Worm (Caenorhabditis elegans) whole organism, L1 larva: ENCODE data around the gene srsx-13.

ENCODE experiments used
- C04F5.9 ChIP-seq: sonication (generic microtip); optimal IDR thresholded peaks from 2 replicates; lab custom pipeline; 2016; ENCODE audit warnings: missing genetic modification characterization, missing compliant biosample characterization
- C34B4.2 ChIP-seq: sonication (generic microtip); optimal IDR thresholded peaks from 2 replicates; lab custom pipeline; 2017; ENCODE audit warnings: mild to moderate bottlenecking, missing genetic modification characterization, missing compliant biosample characterization
- ama-1 ChIP-seq: fragments of 150-350 bp; optimal IDR thresholded peaks from 2 replicates; lab custom pipeline; 2014
- blmp-1 ChIP-seq: fragments of 150-350 bp; optimal IDR thresholded peaks from 2 replicates; lab custom pipeline; 2014; ENCODE audit warnings: missing biosample characterization, missing genetic modification characterization
- ceh-90 ChIP-seq: sonication (generic microtip); optimal IDR thresholded peaks from 2 replicates; lab custom pipeline; 2016; ENCODE audit warnings: missing genetic modification characterization, missing compliant biosample characterization
- ces-1 ChIP-seq: fragments of 150-350 bp; optimal IDR thresholded peaks from 2 replicates; lab custom pipeline; 2014; ENCODE audit warnings: missing biosample characterization, missing genetic modification reagents, missing genetic modification characterization
- dpl-1 ChIP-seq, 3 experiments: fragments of 150-350 bp in 2 of 3; sonication (generic microtip) in 1 of 3; optimal IDR thresholded peaks; 2 replicates each; lab custom pipeline; 2014 to 2017; ENCODE audit warnings: missing biosample characterization in 3 of 3, missing genetic modification characterization in 3 of 3, missing genetic modification reagents in 3 of 3
- dsc-1 ChIP-seq: sonication (generic microtip); optimal IDR thresholded peaks from 2 replicates; lab custom pipeline; 2016; ENCODE audit warnings: mild to moderate bottlenecking, missing genetic modification characterization, missing compliant biosample characterization
- efl-1 ChIP-seq, 4 experiments: fragments of 150-350 bp; optimal IDR thresholded peaks in 3 of 4; peaks in 1 of 4; 1 replicate in 1 of 4; 2 replicates in 3 of 4; lab custom pipeline; 2014; ENCODE audit warnings: missing biosample characterization in 2 of 4, missing genetic modification characterization in 2 of 4, missing genetic modification reagents in 2 of 4
- ets-5 ChIP-seq: fragments of 200-800 bp; sonication (Bioruptor generic); IDR thresholded peaks from 2 replicates; pipeline ENCODE4 v1.3.6; 2022; ENCODE audit warnings: missing genetic modification characterization, missing compliant biosample characterization
- fkh-8 ChIP-seq: sonication (generic microtip); optimal IDR thresholded peaks from 2 replicates; lab custom pipeline; 2016; ENCODE audit warnings: mild to moderate bottlenecking, missing genetic modification characterization, missing compliant biosample characterization
- irx-1 ChIP-seq: sonication (generic microtip); optimal IDR thresholded peaks from 2 replicates; lab custom pipeline; 2016; ENCODE audit warnings: missing genetic modification characterization, missing compliant biosample characterization
- lin-13 ChIP-seq: fragments of 150-350 bp; optimal IDR thresholded peaks from 2 replicates; lab custom pipeline; 2014; ENCODE audit warnings: missing biosample characterization, missing genetic modification reagents, missing genetic modification characterization
- lin-14 ChIP-seq: fragments of 200-800 bp; sonication (Bioruptor generic); optimal IDR thresholded peaks from 2 replicates; lab custom pipeline; 2018; ENCODE audit warnings: mild to moderate bottlenecking, missing genetic modification characterization, moderate library complexity, missing compliant biosample characterization
- lir-3 ChIP-seq: sonication (generic microtip); optimal IDR thresholded peaks from 2 replicates; lab custom pipeline; 2016; ENCODE audit warnings: mild to moderate bottlenecking, missing genetic modification characterization, moderate library complexity, missing compliant biosample characterization; ENCODE audit not compliant: poor library complexity
- mab-9 ChIP-seq: fragments of 200-800 bp; sonication (Bioruptor generic); IDR thresholded peaks from 2 replicates; pipeline ENCODE4 v1.3.6; 2022; ENCODE audit warnings: missing genetic modification reagents, missing genetic modification characterization, missing compliant biosample characterization
- mef-2 ChIP-seq: fragments of 150-350 bp; optimal IDR thresholded peaks from 2 replicates; lab custom pipeline; 2014; ENCODE audit warnings: missing biosample characterization, missing genetic modification characterization
- mep-1 ChIP-seq: fragments of 150-350 bp; optimal IDR thresholded peaks from 2 replicates; lab custom pipeline; 2014; ENCODE audit warnings: missing biosample characterization, missing genetic modification characterization
- nhr-11 ChIP-seq: fragments of 150-350 bp; optimal IDR thresholded peaks from 2 replicates; lab custom pipeline; 2014; ENCODE audit warnings: missing biosample characterization, missing genetic modification characterization
- nhr-20 ChIP-seq: sonication (generic microtip); optimal IDR thresholded peaks from 2 replicates; lab custom pipeline; 2016; ENCODE audit warnings: mild to moderate bottlenecking, missing genetic modification characterization, missing compliant biosample characterization
- nhr-77 ChIP-seq: fragments of 150-350 bp; optimal IDR thresholded peaks from 2 replicates; lab custom pipeline; 2014; ENCODE audit warnings: missing biosample characterization, missing genetic modification characterization
- nhr-90 ChIP-seq: sonication (generic microtip); optimal IDR thresholded peaks from 2 replicates; lab custom pipeline; 2016; ENCODE audit warnings: mild to moderate bottlenecking, missing genetic modification characterization, missing compliant biosample characterization; ENCODE audit not compliant: poor library complexity
- pax-3 ChIP-seq: fragments of 200-800 bp; sonication (Bioruptor generic); optimal IDR thresholded peaks from 2 replicates; lab custom pipeline; 2018; ENCODE audit warnings: mild to moderate bottlenecking, missing genetic modification characterization, moderate library complexity, missing compliant biosample characterization
- pqm-1 ChIP-seq: sonication (generic microtip); optimal IDR thresholded peaks from 3 replicates; lab custom pipeline; 2017; ENCODE audit warnings: missing biosample characterization, missing genetic modification characterization
- skn-1 ChIP-seq: fragments of 150-350 bp; optimal IDR thresholded peaks from 2 replicates; lab custom pipeline; 2014; ENCODE audit warnings: missing biosample characterization, missing genetic modification characterization
- sox-4 ChIP-seq: sonication (generic microtip); optimal IDR thresholded peaks from 2 replicates; lab custom pipeline; 2016; ENCODE audit warnings: missing genetic modification characterization, missing compliant biosample characterization
- sptf-1 ChIP-seq: fragments of 150-350 bp; optimal IDR thresholded peaks from 2 replicates; lab custom pipeline; 2014; ENCODE audit warnings: missing biosample characterization, missing genetic modification characterization
- sup-37 ChIP-seq: fragments of 200-800 bp; sonication (Bioruptor generic); optimal IDR thresholded peaks from 2 replicates; lab custom pipeline; 2018; ENCODE audit warnings: mild to moderate bottlenecking, missing genetic modification characterization, missing compliant biosample characterization
- unc-130 ChIP-seq: fragments of 150-350 bp; optimal IDR thresholded peaks from 2 replicates; lab custom pipeline; 2017; ENCODE audit warnings: missing biosample characterization, missing genetic modification characterization, inconsistent platforms
- unc-86 ChIP-seq: sonication (generic microtip); optimal IDR thresholded peaks from 2 replicates; lab custom pipeline; 2016; ENCODE audit warnings: missing genetic modification characterization, missing compliant biosample characterization
- unc-98 ChIP-seq: fragments of 200-800 bp; sonication (Bioruptor generic); IDR thresholded peaks from 2 replicates; pipeline ENCODE4 v1.3.6; 2022; ENCODE audit warnings: missing genetic modification characterization, missing compliant biosample characterization
- xbp-1 ChIP-seq: sonication (generic microtip); optimal IDR thresholded peaks from 2 replicates; lab custom pipeline; 2016; ENCODE audit warnings: missing genetic modification characterization, missing compliant biosample characterization
- zag-1 ChIP-seq: fragments of 150-350 bp; optimal IDR thresholded peaks from 2 replicates; lab custom pipeline; 2014; ENCODE audit warnings: missing biosample characterization, missing genetic modification characterization
- zip-4 ChIP-seq: fragments of 200-800 bp; sonication (Bioruptor generic); optimal IDR thresholded peaks from 2 replicates; lab custom pipeline; 2018; ENCODE audit warnings: mild to moderate bottlenecking, missing genetic modification characterization, moderate library complexity, missing compliant biosample characterization
- ztf-11 ChIP-seq, 2 experiments: sonication (generic microtip); optimal IDR thresholded peaks; 2 replicates each; lab custom pipeline; 2016 to 2017; ENCODE audit warnings: missing genetic modification characterization in 2 of 2, missing biosample characterization in 1 of 2, missing compliant biosample characterization in 1 of 2

The srsx-13 gene

ce11 chrV:4987097-4987496 is 4.1 kb upstream of the srsx-13 start, which contains the start of gene ncx-8:
ncx-8 (minus strand) TSS chrV:4987197.
- TF ChIP-seq unc-86 (tag; lab: Kevin White, UChicago) (no peak), efl-1 (optimal IDR thresholded peaks at IDR 0.05; lab: Kevin White, UChicago) (no peak), efl-1 (GFP tag; optimal IDR thresholded peaks at IDR 0.05 in 1 of 2; lab: Kevin White, UChicago) (peak in 1 of 2 experiments; percentile 60), dpl-1 (GFP tag; optimal IDR thresholded peaks at IDR 0.05; lab: Kevin White, UChicago) (no peak)

- no peak for TF ChIP-seq dsc-1 (tag; lab: Kevin White, UChicago)
- no peak for TF ChIP-seq ces-1 (GFP tag; lab: Kevin White, UChicago)
- no peak for TF ChIP-seq mef-2 (tag; lab: Kevin White, UChicago)
These were observed 2.1 kb downstream of the srsx-13 start, which contains the start of gene srsx-12 for ce11 chrV:4980873-4981272. srsx-12 (minus strand) TSS chrV:4980973.

- TF ChIP-seq unc-98 (GFP tag; lab: Robert Waterston, UW) (no peak), xbp-1 (no peak), C04F5.9 (tag; lab: Kevin White, UChicago) (no peak), ama-1 (lab: Kevin White, UChicago) (no peak), efl-1 (optimal IDR thresholded peaks at IDR 0.05; lab: Kevin White, UChicago) (no peak), efl-1 (GFP tag; optimal IDR thresholded peaks at IDR 0.05 in 1 of 2; lab: Kevin White, UChicago) (no peak), lin-14 (GFP tag; lab: Kevin White, UChicago) (no peak), zag-1 (no peak), nhr-77 (tag; lab: Kevin White, UChicago) (no peak), mab-9 (no peak), skn-1 (tag; lab: Kevin White, UChicago) (no peak), pax-3 (tag; lab: Kevin White, UChicago) (no peak), ztf-11 (tag; optimal IDR thresholded peaks at IDR 0.05; lab: Kevin White, UChicago) (no peak), pqm-1 (tag; lab: Kevin White, UChicago) (no peak)
- TF ChIP-seq, all 84 proteins: peak for 0
These were observed 2.9 kb downstream of the srsx-13 start for ce11 chrV:4980094-4980493.

ce11 chrV:4979060-4979459 is 3.9 kb downstream of the srsx-13 start, which contains the start of gene srsx-11:
srsx-11 (minus strand) TSS chrV:4979160.
- TF ChIP-seq sptf-1 (tag; lab: Kevin White, UChicago) (no peak), lin-13 (GFP tag; lab: Kevin White, UChicago) (no peak), zip-4 (no peak), efl-1 (optimal IDR thresholded peaks at IDR 0.05; lab: Kevin White, UChicago) (no peak), efl-1 (GFP tag; optimal IDR thresholded peaks at IDR 0.05 in 1 of 2; lab: Kevin White, UChicago) (peak in 1 of 2 experiments; percentile 83), mep-1 (tag; lab: Kevin White, UChicago) (no peak), sox-4 (no peak), ceh-90 (no peak), nhr-77 (tag; lab: Kevin White, UChicago) (no peak), nhr-20 (tag; lab: Kevin White, UChicago) (no peak), blmp-1 (tag; lab: Kevin White, UChicago) (no peak), irx-1 (tag; lab: Kevin White, UChicago) (no peak), nhr-90 (tag; lab: Kevin White, UChicago) (no peak), pax-3 (tag; lab: Kevin White, UChicago) (no peak), fkh-8 (peak; percentile 5), C34B4.2 (tag; lab: Kevin White, UChicago) (no peak), unc-130 (tag; lab: Kevin White, UChicago) (no peak), pqm-1 (tag; lab: Kevin White, UChicago) (no peak), nhr-11 (tag; lab: Kevin White, UChicago) (no peak)

- peak; percentile 7 for TF ChIP-seq nhr-11 (tag; lab: Kevin White, UChicago)
- TF ChIP-seq lir-3 (tag; lab: Kevin White, UChicago), result no peak
- TF ChIP-seq fkh-8, result peak; percentile 67
- TF ChIP-seq ets-5, result no peak
- peak; percentile 67 for TF ChIP-seq sox-4
- TF ChIP-seq mef-2 (tag; lab: Kevin White, UChicago), result no peak
- no peak for TF ChIP-seq sup-37 (GFP tag; lab: Kevin White, UChicago)
These were observed 5.5 kb downstream of the srsx-13 start for ce11 chrV:4977539-4977938.
